Worm (Caenorhabditis elegans): ENCODE data around the gene srsx-1.

Gene srsx-1

ce11 chrV:17177967-17178366, at the start of gene srsx-1:
Gene srsx-1 (minus strand): TSS chrV:17178067.
- TF ChIP-seq him-1 (tag; optimal IDR thresholded peaks at IDR 0.05) (no peak), W03F9.2 (tag; optimal IDR thresholded peaks at IDR 0.05) (no peak), dao-5 (tag; optimal IDR thresholded peaks at IDR 0.05) (no peak)

ce11 chrV:17226119-17226518, 48.3 kb upstream of the srsx-1 start, which contains the start of gene srh-112:
Gene srh-112 (minus strand): TSS chrV:17226219.
- TF ChIP-seq dao-5 (tag; optimal IDR thresholded peaks at IDR 0.05), result no peak
- TF ChIP-seq W03F9.2 (tag; optimal IDR thresholded peaks at IDR 0.05), result no peak

ce11 chrV:17225389-17225788, 47.5 kb upstream of the srsx-1 start, which contains the start of gene scl-25:
Gene scl-25 (plus strand): TSS chrV:17225689.
- TF ChIP-seq him-1 (tag; optimal IDR thresholded peaks at IDR 0.05) (no peak), dao-5 (tag; optimal IDR thresholded peaks at IDR 0.05) (no peak)

ce11 chrV:17223305-17223704, 45.4 kb upstream of the srsx-1 start, which contains the start of gene srh-252:
Gene srh-252 (minus strand): TSS chrV:17223405.
- no peak for TF ChIP-seq him-1 (tag; optimal IDR thresholded peaks at IDR 0.05)
- TF ChIP-seq dao-5 (tag; optimal IDR thresholded peaks at IDR 0.05), result no peak
- no peak for TF ChIP-seq W03F9.2 (tag; optimal IDR thresholded peaks at IDR 0.05)

ce11 chrV:17220345-17220744, 42.5 kb upstream of the srsx-1 start, which contains the start of gene srh-109:
Gene srh-109 (minus strand): TSS chrV:17220445.
- TF ChIP-seq dao-5 (tag; optimal IDR thresholded peaks at IDR 0.05) (no peak), W03F9.2 (tag; optimal IDR thresholded peaks at IDR 0.05) (no peak), him-1 (tag; optimal IDR thresholded peaks at IDR 0.05) (no peak)

- no peak for TF ChIP-seq him-1 (tag; optimal IDR thresholded peaks at IDR 0.05)
- no peak for TF ChIP-seq dao-5 (tag; optimal IDR thresholded peaks at IDR 0.05)
- TF ChIP-seq W03F9.2 (tag; optimal IDR thresholded peaks at IDR 0.05), result no peak
Observed at ce11 chrV:17217690-17218089, 39.8 kb upstream of the srsx-1 start, which contains the start of gene srbc-62. Gene srbc-62 (plus strand): TSS chrV:17217990.

- TF ChIP-seq dao-5 (tag; optimal IDR thresholded peaks at IDR 0.05), result no peak
- TF ChIP-seq W03F9.2 (tag; optimal IDR thresholded peaks at IDR 0.05), result no peak
- TF ChIP-seq him-1 (tag; optimal IDR thresholded peaks at IDR 0.05), result no peak
Observed at ce11 chrV:17215602-17216001, 37.7 kb upstream of the srsx-1 start.

- no peak for TF ChIP-seq W03F9.2 (tag; optimal IDR thresholded peaks at IDR 0.05)
- TF ChIP-seq him-1 (tag; optimal IDR thresholded peaks at IDR 0.05), result no peak
- TF ChIP-seq dao-5 (tag; optimal IDR thresholded peaks at IDR 0.05), result no peak
Observed at ce11 chrV:17212743-17213142, 34.9 kb upstream of the srsx-1 start, which contains the start of gene srh-113. Gene srh-113 (plus strand): TSS chrV:17213043.

ce11 chrV:17211989-17212731, 34.3 kb upstream of the srsx-1 start, which contains the start of gene srh-236:
Gene srh-236 (minus strand): TSS chrV:17212039.
- no peak for TF ChIP-seq W03F9.2 (tag; optimal IDR thresholded peaks at IDR 0.05)
- TF ChIP-seq dao-5 (tag; optimal IDR thresholded peaks at IDR 0.05), result no peak
- no peak for TF ChIP-seq him-1 (tag; optimal IDR thresholded peaks at IDR 0.05)

- TF ChIP-seq dao-5 (tag; optimal IDR thresholded peaks at IDR 0.05), result no peak
- no peak for TF ChIP-seq W03F9.2 (tag; optimal IDR thresholded peaks at IDR 0.05)
- TF ChIP-seq him-1 (tag; optimal IDR thresholded peaks at IDR 0.05), result no peak
Observed at ce11 chrV:17208045-17208444, 30.2 kb upstream of the srsx-1 start, which contains the start of gene Y68A4A.13. Gene Y68A4A.13 (minus strand): TSS chrV:17208145.

- TF ChIP-seq dao-5 (tag; optimal IDR thresholded peaks at IDR 0.05) (no peak), him-1 (tag; optimal IDR thresholded peaks at IDR 0.05) (no peak), W03F9.2 (tag; optimal IDR thresholded peaks at IDR 0.05) (no peak)
Observed at ce11 chrV:17206469-17206868, 28.6 kb upstream of the srsx-1 start.

ce11 chrV:17201847-17202246, 24.0 kb upstream of the srsx-1 start, which contains the start of gene Y68A4A.10:
Gene Y68A4A.10 (plus strand): TSS chrV:17202147.
- TF ChIP-seq him-1 (tag; optimal IDR thresholded peaks at IDR 0.05) (no peak), dao-5 (tag; optimal IDR thresholded peaks at IDR 0.05) (no peak), W03F9.2 (tag; optimal IDR thresholded peaks at IDR 0.05) (no peak)

- no peak for TF ChIP-seq W03F9.2 (tag; optimal IDR thresholded peaks at IDR 0.05)
- TF ChIP-seq him-1 (tag; optimal IDR thresholded peaks at IDR 0.05), result no peak
- no peak for TF ChIP-seq dao-5 (tag; optimal IDR thresholded peaks at IDR 0.05)
Observed at ce11 chrV:17198926-17199325, 21.1 kb upstream of the srsx-1 start, which contains the start of gene srz-96. Gene srz-96 (plus strand): TSS chrV:17199226.

- no peak for TF ChIP-seq W03F9.2 (tag; optimal IDR thresholded peaks at IDR 0.05)
- TF ChIP-seq him-1 (tag; optimal IDR thresholded peaks at IDR 0.05), result no peak
- no peak for TF ChIP-seq dao-5 (tag; optimal IDR thresholded peaks at IDR 0.05)
Observed at ce11 chrV:17192238-17192637, 14.4 kb upstream of the srsx-1 start, which contains the start of gene srz-47. Gene srz-47 (minus strand): TSS chrV:17192338.
